Fruit fly (Drosophila melanogaster) whole organism, embryonic: ENCODE measurements around the gene ninaE.
A peak's percentile ranks its signal among the peaks of the same experiment; 100 is the strongest.

Experiments
- Atf6 ChIP-seq: fragments of 200-800 bp; sonication (Bioruptor generic); IDR thresholded peaks from 2 replicates; pipeline ENCODE4 v1.3.6; 2022; ENCODE audit warnings: missing biosample characterization, missing genetic modification characterization
- Blimp-1 ChIP-seq: fragments of 200-800 bp; sonication (Bioruptor generic); optimal IDR thresholded peaks from 3 replicates; lab custom pipeline; 2018; ENCODE audit warnings: missing biosample characterization, missing genetic modification characterization, mild to moderate bottlenecking, moderate library complexity, missing genetic modification reagents
- C15 ChIP-seq: fragments of 200-800 bp; sonication (Bioruptor generic); IDR thresholded peaks from 3 replicates; pipeline ENCODE4 v1.3.6; 2022; ENCODE audit warnings: missing biosample characterization, missing genetic modification characterization
- CG10267 ChIP-seq: fragments of 200-800 bp; sonication (Bioruptor generic); optimal IDR thresholded peaks from 2 replicates; lab custom pipeline; 2018; ENCODE audit warnings: missing biosample characterization, mild to moderate bottlenecking, missing genetic modification characterization, moderate library complexity
- CG10321 ChIP-seq: fragments of 200-800 bp; sonication (Bioruptor generic); IDR thresholded peaks from 2 replicates; pipeline ENCODE4 v1.3.6; 2022; ENCODE audit warnings: missing biosample characterization, missing genetic modification characterization
- CG10979 ChIP-seq: fragments of 200-800 bp; sonication (Bioruptor generic); optimal IDR thresholded peaks from 2 replicates; lab custom pipeline; 2018; ENCODE audit warnings: missing biosample characterization, mild to moderate bottlenecking, missing genetic modification characterization, moderate library complexity
- CG11504 ChIP-seq: fragments of 200-800 bp; sonication (Bioruptor generic); optimal IDR thresholded peaks from 3 replicates; lab custom pipeline; 2019; ENCODE audit warnings: missing biosample characterization, mild to moderate bottlenecking, missing genetic modification characterization, moderate library complexity
- CG14710 ChIP-seq: fragments of 200-800 bp; sonication (Bioruptor generic); optimal IDR thresholded peaks from 3 replicates; lab custom pipeline; 2019; ENCODE audit warnings: missing biosample characterization, mild to moderate bottlenecking, missing genetic modification characterization, moderate library complexity
- CG17361 ChIP-seq: fragments of 200-800 bp; sonication (Bioruptor generic); IDR thresholded peaks from 3 replicates; pipeline ENCODE4 v1.3.6; 2022; ENCODE audit warnings: missing biosample characterization, missing genetic modification characterization
- CG17829 ChIP-seq: fragments of 200-800 bp; optimal IDR thresholded peaks from 2 replicates; lab custom pipeline; 2019; ENCODE audit warnings: missing biosample characterization, mild to moderate bottlenecking, missing genetic modification characterization, moderate library complexity
- CG18262 ChIP-seq: fragments of 200-800 bp; optimal IDR thresholded peaks from 3 replicates; lab custom pipeline; 2019; ENCODE audit warnings: missing biosample characterization, mild to moderate bottlenecking, missing genetic modification characterization, moderate library complexity
- CG2712 ChIP-seq: fragments of 200-800 bp; optimal IDR thresholded peaks from 3 replicates; lab custom pipeline; 2019; ENCODE audit warnings: missing biosample characterization, mild to moderate bottlenecking, missing genetic modification characterization, moderate library complexity
- CG32532 ChIP-seq: fragments of 200-800 bp; sonication (Bioruptor generic); IDR thresholded peaks from 2 replicates; pipeline ENCODE4 v1.3.6; 2022; ENCODE audit warnings: missing biosample characterization, missing genetic modification characterization
- CG4424 ChIP-seq: fragments of 200-800 bp; sonication (Bioruptor generic); optimal IDR thresholded peaks from 3 replicates; lab custom pipeline; 2016; ENCODE audit warnings: missing biosample characterization, missing genetic modification characterization
- CG7745 ChIP-seq: fragments of 200-800 bp; sonication (Bioruptor generic); optimal IDR thresholded peaks from 2 replicates; lab custom pipeline; 2018; ENCODE audit warnings: missing biosample characterization, mild to moderate bottlenecking, missing genetic modification characterization, moderate library complexity
- CG7786 ChIP-seq: fragments of 200-800 bp; sonication (Bioruptor generic); optimal IDR thresholded peaks from 2 replicates; lab custom pipeline; 2016; ENCODE audit warnings: missing biosample characterization, missing genetic modification characterization
- CG7839 ChIP-seq: fragments of 200-800 bp; sonication (Bioruptor generic); optimal IDR thresholded peaks from 3 replicates; lab custom pipeline; 2018; ENCODE audit warnings: missing biosample characterization, mild to moderate bottlenecking, missing genetic modification characterization, moderate library complexity
- CG8359 ChIP-seq: fragments of 200-800 bp; sonication (Bioruptor generic); optimal IDR thresholded peaks from 2 replicates; lab custom pipeline; 2017; ENCODE audit warnings: missing biosample characterization, mild to moderate bottlenecking, missing genetic modification characterization, borderline replicate concordance
- CG8478 ChIP-seq: fragments of >200 bp; optimal IDR thresholded peaks from 2 replicates; lab custom pipeline; 2018
- HHEX ChIP-seq: fragments of 200-800 bp; sonication (Bioruptor generic); optimal IDR thresholded peaks from 3 replicates; lab custom pipeline; 2017; ENCODE audit warnings: missing biosample characterization, mild to moderate bottlenecking, missing genetic modification characterization, missing genetic modification reagents
- MTF-1 ChIP-seq: fragments of 200-800 bp; sonication (Bioruptor generic); optimal IDR thresholded peaks from 2 replicates; lab custom pipeline; 2018; ENCODE audit warnings: missing biosample characterization, mild to moderate bottlenecking, missing genetic modification characterization, borderline replicate concordance
- NC2β ChIP-seq: fragments of 200-800 bp; sonication (Bioruptor generic); optimal IDR thresholded peaks from 2 replicates; lab custom pipeline; 2016; ENCODE audit warnings: missing biosample characterization, missing genetic modification characterization
- Oaz ChIP-seq: fragments of 200-800 bp; sonication (Bioruptor generic); IDR thresholded peaks from 2 replicates; pipeline ENCODE4 v1.3.6; 2022; ENCODE audit warnings: missing biosample characterization, missing genetic modification characterization
- Poxn ChIP-seq: fragments of 200-800 bp; sonication (Bioruptor generic); IDR thresholded peaks from 2 replicates; pipeline ENCODE4 v1.3.6; 2022; ENCODE audit warnings: missing biosample characterization, missing genetic modification characterization
- Sin3A ChIP-seq: fragments of >200 bp; optimal IDR thresholded peaks from 2 replicates; lab custom pipeline; 2018
- Spps ChIP-seq: fragments of 200-800 bp; sonication (Bioruptor generic); optimal IDR thresholded peaks from 2 replicates; lab custom pipeline; 2018; ENCODE audit warnings: missing biosample characterization, mild to moderate bottlenecking, missing genetic modification characterization
- Xrp1 ChIP-seq: fragments of 200-800 bp; sonication (Bioruptor generic); IDR thresholded peaks from 2 replicates; pipeline ENCODE4 v1.3.6; 2022; ENCODE audit warnings: missing biosample characterization, missing genetic modification characterization
- YL-1 ChIP-seq: fragments of 200-800 bp; sonication (Bioruptor generic); optimal IDR thresholded peaks from 3 replicates; lab custom pipeline; 2017; ENCODE audit warnings: missing biosample characterization, mild to moderate bottlenecking, missing genetic modification characterization
- bab2 ChIP-seq: fragments of 200-800 bp; sonication (Bioruptor generic); optimal IDR thresholded peaks from 2 replicates; lab custom pipeline; 2016; ENCODE audit warnings: missing biosample characterization, missing genetic modification characterization
- dimm ChIP-seq: fragments of 200-800 bp; sonication (Bioruptor generic); IDR thresholded peaks from 2 replicates; pipeline ENCODE4 v1.3.6; 2022; ENCODE audit warnings: missing biosample characterization, missing genetic modification characterization
- gfzf ChIP-seq: fragments of 200-800 bp; sonication (Bioruptor generic); optimal IDR thresholded peaks from 2 replicates; lab custom pipeline; 2016; ENCODE audit warnings: missing biosample characterization, mild to moderate bottlenecking, missing genetic modification characterization, moderate library complexity
- gsb ChIP-seq: fragments of 200-800 bp; sonication (Bioruptor generic); IDR thresholded peaks from 2 replicates; pipeline ENCODE4 v1.3.6; 2022; ENCODE audit warnings: missing biosample characterization, missing genetic modification characterization
- ind ChIP-seq: fragments of 200-800 bp; sonication (Bioruptor generic); optimal IDR thresholded peaks from 3 replicates; lab custom pipeline; 2016; ENCODE audit warnings: missing biosample characterization, missing genetic modification characterization
- inv ChIP-seq: fragments of 200-800 bp; sonication (Bioruptor generic); IDR thresholded peaks from 2 replicates; pipeline ENCODE4 v1.3.6; 2022; ENCODE audit warnings: missing biosample characterization, missing genetic modification characterization; ENCODE audit not compliant: partially characterized antibody
- kah ChIP-seq: fragments of 200-800 bp; sonication (Bioruptor generic); optimal IDR thresholded peaks from 2 replicates; lab custom pipeline; 2018; ENCODE audit warnings: missing biosample characterization, mild to moderate bottlenecking, missing genetic modification characterization
- nau ChIP-seq: fragments of 200-800 bp; sonication (Bioruptor generic); optimal IDR thresholded peaks from 3 replicates; lab custom pipeline; 2017; ENCODE audit warnings: missing biosample characterization, mild to moderate bottlenecking, missing genetic modification characterization, missing genetic modification reagents
- nerfin-2 ChIP-seq: fragments of 200-800 bp; sonication (Bioruptor generic); IDR thresholded peaks from 2 replicates; pipeline ENCODE4 v1.3.6; 2022; ENCODE audit warnings: missing biosample characterization, missing genetic modification characterization; ENCODE audit not compliant: partially characterized antibody
- nmo ChIP-seq: fragments of 200-800 bp; sonication (Bioruptor generic); optimal IDR thresholded peaks from 2 replicates; lab custom pipeline; 2018; ENCODE audit warnings: missing biosample characterization, mild to moderate bottlenecking, missing genetic modification characterization, moderate library complexity
- phol ChIP-seq: fragments of 200-800 bp; sonication (Bioruptor generic); optimal IDR thresholded peaks from 3 replicates; lab custom pipeline; 2018; ENCODE audit warnings: missing biosample characterization, mild to moderate bottlenecking, missing genetic modification characterization, moderate library complexity
- sens ChIP-seq: fragments of 200-800 bp; sonication (Bioruptor generic); peaks from one replicate; lab custom pipeline; 2016; ENCODE audit warnings: missing biosample characterization, missing genetic modification characterization
- sisA ChIP-seq: fragments of 200-800 bp; sonication (Bioruptor generic); IDR thresholded peaks from 2 replicates; pipeline ENCODE4 v1.3.6; 2022; ENCODE audit warnings: missing biosample characterization, missing genetic modification characterization
- sob ChIP-seq: fragments of 200-800 bp; sonication (Bioruptor generic); IDR thresholded peaks from 2 replicates; pipeline ENCODE4 v1.3.6; 2022; ENCODE audit warnings: missing biosample characterization, missing genetic modification characterization
- tna ChIP-seq: fragments of 200-800 bp; sonication (Bioruptor generic); IDR thresholded peaks from 2 replicates; pipeline ENCODE4 v1.3.6; 2022; ENCODE audit warnings: missing biosample characterization, missing genetic modification characterization; ENCODE audit not compliant: partially characterized antibody
- toy ChIP-seq: fragments of 200-800 bp; sonication (Bioruptor generic); IDR thresholded peaks from 2 replicates; pipeline ENCODE4 v1.3.6; 2022; ENCODE audit warnings: missing biosample characterization, missing genetic modification characterization
- trh ChIP-seq: fragments of 200-800 bp; sonication (Bioruptor generic); optimal IDR thresholded peaks from 2 replicates; lab custom pipeline; 2016; ENCODE audit warnings: missing biosample characterization, missing genetic modification characterization
- wor ChIP-seq: fragments of 200-800 bp; sonication (Bioruptor generic); IDR thresholded peaks from 2 replicates; pipeline ENCODE4 v1.3.6; 2022; ENCODE audit warnings: missing biosample characterization, missing genetic modification characterization
- zen ChIP-seq: fragments of 200-800 bp; sonication (Bioruptor generic); optimal IDR thresholded peaks from 3 replicates; lab custom pipeline; 2018; ENCODE audit warnings: missing biosample characterization, mild to moderate bottlenecking, missing genetic modification characterization, moderate library complexity

The ninaE gene

dm6 chr3R:19843888-19844287, 44.1 kb downstream of the ninaE start:
- TF ChIP-seq CG17361 (GFP tag; lab: Robert Waterston, UW): peak; percentile 54; the same call in 2 of the 3 replicates
- TF ChIP-seq nmo (GFP tag; lab: Kevin White, UChicago): peak; percentile 26
- TF ChIP-seq MTF-1 (GFP tag; lab: Kevin White, UChicago): no peak
- peak; percentile 0 for TF ChIP-seq sens
- TF ChIP-seq phol (tag; lab: Kevin White, UChicago): peak; percentile 43
- TF ChIP-seq trh (GFP tag; lab: Kevin White, UChicago): no peak
- peak; percentile 54 for TF ChIP-seq CG10979
- TF ChIP-seq CG2712 (tag; lab: Kevin White, UChicago): peak; percentile 49
- TF ChIP-seq CG14710 (tag; lab: Kevin White, UChicago): peak; percentile 35
- peak; percentile 33 for TF ChIP-seq CG17829 (tag; lab: Kevin White, UChicago)
- peak; percentile 35 for TF ChIP-seq Blimp-1 (GFP tag; lab: Kevin White, UChicago)
- TF ChIP-seq CG7839 (tag; lab: Kevin White, UChicago): peak; percentile 5
- no peak for TF ChIP-seq CG7745
- TF ChIP-seq bab2 (GFP tag; lab: Kevin White, UChicago): no peak
- TF ChIP-seq C15 (GFP tag; lab: Robert Waterston, UW): no peak
- TF ChIP-seq Sin3A (lab: Kevin White, UChicago): no peak
- peak; percentile 10 for TF ChIP-seq CG11504
- TF ChIP-seq sisA: no peak
- peak; percentile 18 for TF ChIP-seq CG10267 (tag; lab: Kevin White, UChicago)
- peak; percentile 28; the same call in 1 of the 2 replicates for TF ChIP-seq Xrp1 (GFP tag; lab: Robert Waterston, UW)
- no peak for TF ChIP-seq sob (GFP tag; lab: Robert Waterston, UW)
- TF ChIP-seq Poxn (GFP tag; lab: Robert Waterston, UW): no peak
- peak; percentile 64 for TF ChIP-seq CG18262
- TF ChIP-seq Spps (tag; lab: Kevin White, UChicago): peak; percentile 35

DNA sequence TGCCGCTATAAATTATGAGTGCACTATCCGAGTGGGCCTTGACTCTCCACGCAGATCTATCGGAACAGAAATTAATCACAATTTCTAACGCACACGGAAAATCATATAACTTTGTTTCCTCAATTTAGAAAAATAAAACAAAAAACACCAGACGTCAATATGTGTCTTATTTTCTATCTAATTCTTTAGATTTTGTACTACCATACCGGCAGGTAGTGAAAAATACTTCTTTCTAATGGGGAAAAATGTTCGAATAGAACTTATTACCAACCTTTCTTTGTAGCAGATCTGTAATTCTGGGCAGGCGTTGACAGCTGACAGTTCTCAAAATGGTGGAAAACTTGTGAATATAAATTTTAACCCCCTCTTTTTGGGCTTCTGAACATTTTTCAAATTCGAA, 47.5 kb downstream of the ninaE start, which contains the start of gene CG31459:
CG31459 (plus strand) TSS at position 301 of the 400 bp plus-strand sequence.
- TF ChIP-seq tna (no peak), CG18262 (no peak), toy (GFP tag; lab: Robert Waterston, UW) (no peak), kah (GFP tag; lab: Kevin White, UChicago) (no peak), ind (no peak)
- TF ChIP-seq, all 482 proteins: peak for 0

dm6 chr3R:19838925-19839601, 48.9 kb downstream of the ninaE start:
- peak; percentile 91 for TF ChIP-seq zen (tag; lab: Kevin White, UChicago)
- no peak for TF ChIP-seq CG4424 (GFP tag; lab: Kevin White, UChicago)
- no peak for TF ChIP-seq gsb
- TF ChIP-seq gfzf (GFP tag; lab: Kevin White, UChicago): no peak
- TF ChIP-seq CG8359: peak; percentile 98

dm6 chr3R:19836687-19837086, 51.3 kb downstream of the ninaE start, which contains the start of gene bnl:
Gene bnl (minus strand): TSS chr3R:19836817.
- TF ChIP-seq YL-1: no peak
- 0 out of 2 replicates have a peak, but pooled peaks have one; percentile 28 for TF ChIP-seq Oaz (GFP tag; lab: Robert Waterston, UW)
- TF ChIP-seq nerfin-2 (GFP tag; lab: Robert Waterston, UW): no peak
- no peak for TF ChIP-seq wor
- no peak for TF ChIP-seq CG7786
- peak; percentile 25 for TF ChIP-seq HHEX
- peak; percentile 62; the same call in 1 of the 2 replicates for TF ChIP-seq CG32532 (GFP tag; lab: Robert Waterston, UW)
- no peak for TF ChIP-seq dimm (GFP tag; lab: Robert Waterston, UW)
- no peak for TF ChIP-seq ind
- TF ChIP-seq nau (GFP tag; lab: Kevin White, UChicago): peak; percentile 59
- peak; percentile 93 for TF ChIP-seq CG8478 (lab: Kevin White, UChicago)
- TF ChIP-seq NC2β (GFP tag; lab: Kevin White, UChicago): peak; percentile 14
- peak; percentile 8; the same call in 1 of the 2 replicates for TF ChIP-seq inv (GFP tag; lab: Robert Waterston, UW)
- TF ChIP-seq Atf6 (GFP tag; lab: Robert Waterston, UW): peak; percentile 61
- TF ChIP-seq CG10321: no peak
